Fruit fly (Drosophila melanogaster) whole organism, adult: Measurements from ENCODE around the gene p24-2.

ENCODE experiments used
- CG11617 ChIP-seq: fragments of 200-800 bp; sonication (Bioruptor generic); optimal IDR thresholded peaks from 2 replicates; lab custom pipeline; 2017; ENCODE audit warnings: mild to moderate bottlenecking, missing biosample characterization, missing genetic modification reagents, missing genetic modification characterization
- CG1620 ChIP-seq: fragments of 200-800 bp; sonication (Bioruptor generic); optimal IDR thresholded peaks from 2 replicates; lab custom pipeline; 2016; ENCODE audit warnings: missing biosample characterization, missing genetic modification characterization
- CG33017 ChIP-seq: fragments of 200-800 bp; sonication (Bioruptor generic); optimal IDR thresholded peaks from 2 replicates; lab custom pipeline; 2018; ENCODE audit warnings: missing biosample characterization, mild to moderate bottlenecking, missing genetic modification characterization, moderate library complexity
- CG5204 ChIP-seq: fragments of 200-800 bp; sonication (Bioruptor generic); optimal IDR thresholded peaks from 2 replicates; lab custom pipeline; 2016; ENCODE audit warnings: missing biosample characterization, missing genetic modification characterization
- Crg-1 ChIP-seq: fragments of 200-800 bp; sonication (Bioruptor generic); optimal IDR thresholded peaks from 2 replicates; lab custom pipeline; 2016; ENCODE audit warnings: missing biosample characterization, missing genetic modification characterization
- Hr96 ChIP-seq: fragments of 200-800 bp; sonication (Bioruptor generic); optimal IDR thresholded peaks from 2 replicates; lab custom pipeline; 2016; ENCODE audit warnings: missing biosample characterization, missing genetic modification characterization
- cic ChIP-seq: fragments of 200-800 bp; sonication (Bioruptor generic); optimal IDR thresholded peaks from 2 replicates; lab custom pipeline; 2017; ENCODE audit warnings: missing biosample characterization, mild to moderate bottlenecking, missing genetic modification characterization, moderate library complexity
- kay ChIP-seq: fragments of 200-800 bp; sonication (Bioruptor generic); peaks from one replicate; lab custom pipeline; 2016; ENCODE audit warnings: missing biosample characterization, missing genetic modification characterization, borderline replicate concordance
- pad ChIP-seq: fragments of 200-800 bp; sonication (Bioruptor generic); optimal IDR thresholded peaks from 3 replicates; lab custom pipeline; 2017; ENCODE audit warnings: missing biosample characterization, missing genetic modification characterization, mild to moderate bottlenecking, moderate library complexity, missing genetic modification reagents
- tj ChIP-seq: fragments of 200-800 bp; sonication (Bioruptor generic); optimal IDR thresholded peaks from 3 replicates; lab custom pipeline; 2017; ENCODE audit warnings: missing biosample characterization, mild to moderate bottlenecking, missing genetic modification characterization, moderate library complexity
- toe ChIP-seq: fragments of 200-800 bp; sonication (Bioruptor generic); optimal IDR thresholded peaks from 2 replicates; lab custom pipeline; 2016; ENCODE audit warnings: missing biosample characterization, missing genetic modification characterization

DNA sequence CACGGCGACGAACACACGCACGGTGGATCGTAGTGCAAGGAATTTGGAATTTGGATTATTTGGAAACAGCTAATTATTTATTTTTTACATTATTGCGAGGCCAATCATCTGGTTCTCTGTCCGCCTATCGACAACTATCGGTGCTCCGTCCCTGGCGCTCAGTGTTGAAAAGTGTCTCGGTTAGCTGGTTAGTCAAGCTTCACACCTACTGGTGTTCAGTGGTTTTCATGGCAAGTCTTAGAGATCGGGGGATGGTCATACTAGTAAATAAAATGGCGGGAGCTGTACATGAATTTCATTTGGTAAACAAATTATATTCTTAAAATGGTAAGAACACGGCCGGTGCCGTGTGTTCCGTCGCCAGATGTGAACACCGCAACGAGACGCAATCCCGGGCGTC lies 18.3 kb upstream of the p24-2 start, which contains the start of the genes trbd and dmt:
- peak; percentile 26 for TF ChIP-seq CG11617
- TF ChIP-seq Hr96 (GFP tag; lab: Kevin White, UChicago) = no peak
- peak; percentile 65 for TF ChIP-seq pad (GFP tag; lab: Kevin White, UChicago)
- peak; percentile 70 for TF ChIP-seq Crg-1 (GFP tag; lab: Kevin White, UChicago)
- no peak for TF ChIP-seq toe (GFP tag; lab: Kevin White, UChicago)
- TF ChIP-seq CG5204 = no peak
- TF ChIP-seq cic (GFP tag; lab: Kevin White, UChicago) = peak; percentile 4
- TF ChIP-seq tj (GFP tag; lab: Kevin White, UChicago) = peak; percentile 16
- TF ChIP-seq CG1620 (GFP tag; lab: Kevin White, UChicago) = peak; percentile 81
- no peak for TF ChIP-seq kay (GFP tag; lab: Kevin White, UChicago)
- no peak for TF ChIP-seq CG33017 (tag; lab: Kevin White, UChicago)
